Worm (Caenorhabditis elegans) whole organism, L2 larva: ENCODE results near the gene irld-47.

ENCODE experiments used
- C34F6.9 ChIP-seq: fragments of 150-350 bp; optimal IDR thresholded peaks from 2 replicates; lab custom pipeline; 2014; ENCODE audit warnings: missing biosample characterization, missing genetic modification characterization
- F13H6.1 ChIP-seq: sonication (generic microtip); optimal IDR thresholded peaks from 2 replicates; lab custom pipeline; 2016; ENCODE audit warnings: missing genetic modification characterization, missing compliant biosample characterization
- R02D3.7 ChIP-seq: fragments of 150-350 bp; optimal IDR thresholded peaks from 2 replicates; lab custom pipeline; 2014; ENCODE audit warnings: missing biosample characterization, missing genetic modification characterization
- ZK546.5 ChIP-seq: sonication (generic microtip); optimal IDR thresholded peaks from 2 replicates; lab custom pipeline; 2017; ENCODE audit warnings: missing biosample characterization, missing genetic modification characterization
- alr-1 ChIP-seq: fragments of 150-350 bp; optimal IDR thresholded peaks from 2 replicates; lab custom pipeline; 2014; ENCODE audit warnings: missing biosample characterization, missing genetic modification characterization
- ama-1 ChIP-seq: fragments of 150-350 bp; optimal IDR thresholded peaks from 2 replicates; lab custom pipeline; 2018; ENCODE audit warnings: inconsistent platforms
- blmp-1 ChIP-seq: sonication (generic microtip); optimal IDR thresholded peaks from 2 replicates; lab custom pipeline; 2017; ENCODE audit warnings: missing genetic modification characterization, mild to moderate bottlenecking, missing compliant biosample characterization, antibody characterized with exemption, moderate library complexity; ENCODE audit not compliant: insufficient read depth
- ceh-82 ChIP-seq: fragments of 150-350 bp; optimal IDR thresholded peaks from 2 replicates; lab custom pipeline; 2014; ENCODE audit warnings: missing biosample characterization, missing genetic modification characterization
- dmd-4 ChIP-seq: sonication (generic microtip); optimal IDR thresholded peaks from 2 replicates; lab custom pipeline; 2017; ENCODE audit warnings: missing biosample characterization, missing genetic modification characterization
- egl-27 ChIP-seq: sonication (generic microtip); optimal IDR thresholded peaks from 3 replicates; lab custom pipeline; 2017; ENCODE audit warnings: missing biosample characterization, missing genetic modification reagents, missing genetic modification characterization
- elt-3 ChIP-seq: sonication (generic microtip); optimal IDR thresholded peaks from 2 replicates; lab custom pipeline; 2017; ENCODE audit warnings: missing biosample characterization, missing genetic modification characterization
- fos-1 ChIP-seq: fragments of 150-350 bp; optimal IDR thresholded peaks from 2 replicates; lab custom pipeline; 2014; ENCODE audit warnings: missing biosample characterization, missing genetic modification characterization
- gmeb-1 ChIP-seq: fragments of 150-350 bp; optimal IDR thresholded peaks from 2 replicates; lab custom pipeline; 2014; ENCODE audit warnings: missing biosample characterization, missing genetic modification characterization
- lin-11 ChIP-seq: fragments of 150-350 bp; sonication (generic microtip); optimal IDR thresholded peaks from 2 replicates; lab custom pipeline; 2014; ENCODE audit warnings: missing biosample characterization, missing genetic modification characterization, inconsistent platforms, mixed read lengths
- lin-39 ChIP-seq: fragments of 150-350 bp; optimal IDR thresholded peaks from 2 replicates; lab custom pipeline; 2014; ENCODE audit warnings: missing biosample characterization, missing genetic modification reagents, missing genetic modification characterization
- lsy-2 ChIP-seq, 2 experiments: fragments of 150-350 bp in 1 of 2; sonication (generic microtip) in 1 of 2; optimal IDR thresholded peaks; 2 replicates each; lab custom pipeline; 2014 to 2017; ENCODE audit warnings: missing biosample characterization in 2 of 2, missing genetic modification characterization in 2 of 2
- mdl-1 ChIP-seq, 2 experiments: fragments of 150-350 bp in 1 of 2; sonication (generic microtip) in 1 of 2; optimal IDR thresholded peaks; 2 replicates each; lab custom pipeline; 2017; ENCODE audit warnings: missing biosample characterization in 2 of 2, missing genetic modification characterization in 2 of 2
- nhr-129 ChIP-seq: fragments of 150-350 bp; optimal IDR thresholded peaks from 2 replicates; lab custom pipeline; 2014; ENCODE audit warnings: missing biosample characterization, missing genetic modification characterization
- nhr-21 ChIP-seq: fragments of 150-350 bp; optimal IDR thresholded peaks from 2 replicates; lab custom pipeline; 2014; ENCODE audit warnings: missing biosample characterization, missing genetic modification characterization
- nhr-237 ChIP-seq: fragments of 150-350 bp; optimal IDR thresholded peaks from 2 replicates; lab custom pipeline; 2014; ENCODE audit warnings: missing biosample characterization, missing genetic modification characterization
- nhr-25 ChIP-seq: fragments of 150-350 bp; sonication (generic microtip); optimal IDR thresholded peaks from 3 replicates; lab custom pipeline; 2014; ENCODE audit warnings: missing biosample characterization, missing genetic modification characterization
- nhr-6 ChIP-seq: fragments of 150-350 bp; optimal IDR thresholded peaks from 2 replicates; lab custom pipeline; 2014; ENCODE audit warnings: missing biosample characterization, missing genetic modification characterization
- nhr-77 ChIP-seq: fragments of 150-350 bp; optimal IDR thresholded peaks from 2 replicates; lab custom pipeline; 2014; ENCODE audit warnings: missing biosample characterization, missing genetic modification characterization
- peb-1 ChIP-seq: fragments of 150-350 bp; optimal IDR thresholded peaks from 2 replicates; lab custom pipeline; 2014; ENCODE audit warnings: missing biosample characterization, missing genetic modification characterization
- sem-4 ChIP-seq: fragments of 150-350 bp; optimal IDR thresholded peaks from 2 replicates; lab custom pipeline; 2014; ENCODE audit warnings: missing biosample characterization, missing genetic modification reagents, missing genetic modification characterization
- sma-3 ChIP-seq: sonication (generic microtip); optimal IDR thresholded peaks from 2 replicates; lab custom pipeline; 2016; ENCODE audit warnings: missing genetic modification reagents, missing genetic modification characterization, missing compliant biosample characterization
- sma-9 ChIP-seq, 2 experiments: fragments of 150-350 bp in 1 of 2; sonication (generic microtip) in 1 of 2; optimal IDR thresholded peaks; 2 replicates each; lab custom pipeline; 2014 to 2016; ENCODE audit warnings: missing genetic modification characterization in 2 of 2, mild to moderate bottlenecking in 1 of 2, missing biosample characterization in 1 of 2, missing compliant biosample characterization in 1 of 2, missing genetic modification reagents in 1 of 2, moderate library complexity in 1 of 2
- snpc-4 ChIP-seq: fragments of 150-350 bp; optimal IDR thresholded peaks from 2 replicates; lab custom pipeline; 2014; ENCODE audit warnings: missing biosample characterization, missing genetic modification characterization
- unc-55 ChIP-seq: fragments of 150-350 bp; sonication (generic microtip); optimal IDR thresholded peaks from 3 replicates; lab custom pipeline; 2014; ENCODE audit warnings: missing biosample characterization, missing genetic modification reagents, missing genetic modification characterization
- zag-1 ChIP-seq: fragments of 150-350 bp; optimal IDR thresholded peaks from 2 replicates; lab custom pipeline; 2014; ENCODE audit warnings: missing biosample characterization, missing genetic modification characterization
- ztf-1 ChIP-seq: fragments of 200-800 bp; sonication (Bioruptor generic); conservative IDR thresholded peaks from 2 replicates; pipeline ENCODE4 v1.3.6; 2022; ENCODE audit warnings: missing genetic modification characterization, missing compliant biosample characterization
- ztf-11 ChIP-seq: sonication (generic microtip); optimal IDR thresholded peaks from 2 replicates; lab custom pipeline; 2017; ENCODE audit warnings: missing biosample characterization, missing genetic modification characterization
- ztf-4 ChIP-seq: fragments of 150-350 bp; optimal IDR thresholded peaks from 2 replicates; lab custom pipeline; 2014; ENCODE audit warnings: missing biosample characterization, missing genetic modification characterization

The irld-47 gene

DNA sequence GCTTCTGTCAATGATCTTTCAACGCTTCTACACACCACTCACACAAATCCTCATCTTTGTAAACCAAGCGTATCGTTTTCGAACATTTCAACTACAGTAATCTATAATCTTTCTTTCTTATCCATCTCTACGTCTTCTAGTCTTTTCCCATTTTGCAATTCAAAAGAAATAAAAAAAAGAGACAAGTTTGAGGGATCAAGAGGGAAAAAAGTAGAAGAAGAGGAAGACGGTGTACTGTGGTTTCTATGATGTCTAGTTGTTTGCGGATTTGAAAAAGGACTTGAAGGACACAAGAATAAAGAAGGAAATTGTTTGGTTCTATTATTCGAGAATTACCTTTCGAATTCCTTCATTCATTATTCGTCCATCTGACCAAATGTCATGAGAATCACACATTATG is 29.8 kb downstream of the irld-47 start:
- TF ChIP-seq dmd-4 (no peak), nhr-25 (peak; percentile 32)

DNA sequence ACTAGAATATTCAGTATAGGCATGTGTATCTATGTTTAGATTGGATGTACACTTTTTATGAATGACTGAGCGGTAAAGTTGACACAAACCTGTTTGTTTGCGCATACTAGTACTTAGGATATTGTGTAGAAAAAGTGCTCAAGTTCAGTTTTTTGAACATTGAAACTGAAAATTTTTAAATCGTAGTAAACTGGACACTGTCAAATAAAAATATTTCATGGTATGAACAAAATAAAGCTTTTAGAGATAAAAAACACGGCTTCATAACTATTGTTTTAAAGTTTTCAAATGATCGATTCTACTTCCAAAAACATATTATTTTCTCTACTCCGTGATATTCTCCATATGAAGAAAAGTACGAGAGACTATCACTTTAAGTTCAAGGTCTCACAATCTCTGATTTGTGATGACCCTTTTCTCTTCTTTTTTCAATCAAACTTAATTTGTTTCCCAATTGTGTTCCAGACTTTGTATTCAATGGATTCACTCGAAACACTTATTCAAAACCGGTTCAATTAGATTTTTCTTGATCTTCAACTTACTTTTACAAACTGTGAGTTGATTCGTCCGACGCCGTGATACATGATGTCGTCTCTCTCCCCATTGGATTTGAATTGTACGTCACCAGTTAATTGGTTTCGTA is 30.8 kb downstream of the irld-47 start:
- TF ChIP-seq nhr-25: peak; percentile 66
- TF ChIP-seq sma-3: peak; percentile 58
- TF ChIP-seq sma-9 (GFP tag; optimal IDR thresholded peaks at IDR 0.05; lab: Kevin White, UChicago): peak; percentile 36
- no peak for TF ChIP-seq sma-9 (tag; optimal IDR thresholded peaks at IDR 0.05; lab: Kevin White, UChicago)
- peak; percentile 4 for TF ChIP-seq nhr-21 (tag; lab: Kevin White, UChicago)
- TF ChIP-seq snpc-4 (tag; lab: Kevin White, UChicago): no peak

DNA sequence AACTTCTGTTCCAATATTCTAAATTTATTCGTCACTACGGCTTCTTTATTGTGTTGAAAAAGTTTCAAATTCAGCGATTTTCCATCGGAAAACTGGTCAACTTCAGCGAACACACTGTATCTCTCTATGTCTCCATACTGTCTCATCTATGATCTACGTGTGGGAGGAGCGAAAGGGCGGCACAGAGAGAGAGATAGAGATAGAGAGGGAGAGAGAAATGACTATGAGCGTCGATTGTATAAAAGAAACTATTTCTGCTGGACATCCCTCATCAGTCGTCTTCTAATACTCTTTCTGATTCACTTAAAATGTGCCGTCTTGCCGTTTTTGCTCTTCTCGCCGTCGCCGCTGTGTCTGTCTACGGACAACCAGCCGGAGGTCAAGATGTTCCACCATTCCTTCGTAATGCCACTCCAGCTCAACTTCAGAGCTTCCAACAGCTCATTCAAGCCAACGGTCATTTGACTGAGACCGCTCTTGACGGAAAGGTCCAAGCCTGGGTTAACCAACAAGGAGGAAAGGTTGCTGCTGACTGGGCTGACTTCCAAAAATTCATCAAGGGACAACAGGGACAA is 31.9 kb downstream of the irld-47 start, which contains the start of gene srlf-1:
Gene srlf-1 (plus strand): TSS at position 268 of the 575 bp plus-strand sequence.
- TF ChIP-seq nhr-25 (peak; percentile 18), nhr-21 (tag; lab: Kevin White, UChicago) (peak; percentile 13), sma-3 (peak; percentile 65), sem-4 (tag; lab: Kevin White, UChicago) (no peak), ama-1 (lab: Kevin White, UChicago) (peak; percentile 83), blmp-1 (tag; lab: Kevin White, UChicago) (peak; percentile 31), ztf-1 (GFP tag; lab: Robert Waterston, UW) (no peak), sma-9 (GFP tag; optimal IDR thresholded peaks at IDR 0.05; lab: Kevin White, UChicago) (peak; percentile 68), sma-9 (tag; optimal IDR thresholded peaks at IDR 0.05; lab: Kevin White, UChicago) (no peak), nhr-77 (tag; lab: Kevin White, UChicago) (no peak)

DNA sequence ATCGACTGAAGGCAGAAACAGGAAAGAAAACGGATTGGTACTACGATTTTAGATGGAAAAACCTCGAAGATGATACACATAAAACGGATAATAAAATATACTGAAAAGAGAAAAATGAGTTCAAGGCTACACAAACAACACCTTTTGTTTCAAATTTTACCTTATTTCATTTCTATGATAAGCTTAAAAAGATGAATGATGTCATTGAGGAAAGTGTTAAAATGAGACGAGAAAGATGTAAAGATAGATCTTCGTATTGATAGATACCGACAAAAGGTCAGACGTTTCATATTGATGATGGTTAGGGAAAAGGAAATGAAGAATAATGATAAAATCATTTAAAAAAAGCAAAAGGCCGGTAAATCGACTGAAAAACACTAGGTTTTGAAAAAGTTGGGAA is 32.7 kb downstream of the irld-47 start:
- TF ChIP-seq mdl-1 (tag; optimal IDR thresholded peaks at IDR 0.05; lab: Kevin White, UChicago) (no peak), nhr-237 (tag; lab: Kevin White, UChicago) (no peak), sma-3 (no peak), nhr-25 (peak; percentile 58), nhr-21 (tag; lab: Kevin White, UChicago) (peak; percentile 33), F13H6.1 (tag; lab: Kevin White, UChicago) (no peak), fos-1 (peak; percentile 20), egl-27 (tag; lab: Kevin White, UChicago) (peak; percentile 37), ZK546.5 (tag; lab: Kevin White, UChicago) (no peak)

DNA sequence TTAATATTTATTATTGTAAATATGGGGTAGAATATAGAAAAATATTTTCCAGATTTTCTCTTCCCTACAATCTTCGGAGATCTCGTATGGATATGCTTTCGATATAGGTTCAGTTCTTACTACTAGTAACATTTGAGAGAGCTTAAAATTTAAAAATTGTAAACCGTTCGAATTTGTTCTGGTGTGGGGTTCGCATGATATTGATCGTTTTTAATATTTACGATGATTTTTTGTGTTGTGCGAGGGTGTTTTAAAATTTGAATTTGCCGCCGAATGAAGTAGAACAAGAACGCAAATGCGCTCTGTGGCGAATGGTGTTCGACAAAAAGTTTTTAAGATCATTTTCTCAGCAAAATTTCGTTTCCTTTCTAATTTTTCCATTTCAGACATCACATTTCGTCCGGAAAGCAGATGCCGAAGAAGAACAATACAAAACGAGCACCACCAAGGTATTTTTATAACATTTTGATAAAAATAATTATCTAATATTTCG is 38.8 kb downstream of the irld-47 start, which contains the start of gene skr-17:
Gene skr-17 (plus strand): TSS at position 51 of the 493 bp plus-strand sequence.
- no peak for TF ChIP-seq egl-27 (tag; lab: Kevin White, UChicago)

DNA sequence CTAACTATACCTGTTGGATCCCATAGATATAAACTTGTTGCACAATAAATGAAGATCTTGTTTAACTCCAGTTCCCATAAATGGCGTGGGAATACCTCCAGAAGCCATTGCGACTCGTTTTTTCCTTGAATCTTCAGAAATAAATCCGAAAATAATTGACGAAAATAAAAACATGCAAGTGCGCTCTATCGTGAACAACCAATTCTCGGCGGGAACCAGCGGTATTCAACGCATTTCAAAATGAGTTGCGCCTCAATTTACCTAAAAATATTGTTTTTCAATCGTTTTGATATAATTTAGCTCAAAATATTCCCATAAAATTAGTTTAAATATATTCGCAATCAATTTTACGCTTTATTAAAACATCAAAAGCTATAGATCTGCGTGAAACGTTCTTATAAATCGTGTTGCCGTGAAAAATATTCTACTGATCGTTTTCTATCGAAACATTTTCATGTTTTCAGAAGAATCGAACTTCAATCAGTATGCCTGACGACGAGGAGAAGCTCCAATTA is 41.2 kb downstream of the irld-47 start, which contains the start of the genes snpc-1.1 and spdl-1:
Gene snpc-1.1 (minus strand): TSS at position 200 of the 515 bp plus-strand sequence.
Gene spdl-1 (plus strand): TSS at position 465 of the 515 bp plus-strand sequence.
- TF ChIP-seq lsy-2 (tag; optimal IDR thresholded peaks at IDR 0.05; lab: Kevin White, UChicago) (peak in 1 of 2 experiments; percentile 0), peb-1 (no peak), nhr-129 (tag; lab: Kevin White, UChicago) (peak; percentile 47), nhr-6 (tag; lab: Kevin White, UChicago) (no peak), C34F6.9 (tag; lab: Kevin White, UChicago) (peak; percentile 55), R02D3.7 (tag; lab: Kevin White, UChicago) (no peak), gmeb-1 (tag; lab: Kevin White, UChicago) (peak; percentile 50), unc-55 (no peak)

DNA sequence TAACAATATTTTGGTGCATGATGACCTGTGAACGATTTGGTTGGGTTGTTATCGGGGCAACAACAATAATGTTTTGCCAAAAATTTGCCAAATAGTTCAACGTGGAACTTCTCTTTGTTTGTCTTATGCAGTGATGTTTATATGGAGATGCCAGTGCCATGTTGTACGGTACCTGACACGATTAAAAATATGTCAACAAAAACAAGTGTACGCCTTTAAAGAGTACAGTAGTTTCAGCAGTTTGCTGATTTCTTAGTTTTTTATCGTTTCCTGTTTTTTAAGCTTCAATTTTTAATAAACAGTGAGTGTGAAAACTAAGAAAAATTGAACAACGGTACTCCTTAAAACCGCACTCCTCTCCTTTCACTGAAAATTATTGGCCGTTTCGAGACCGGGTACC is 44.1 kb downstream of the irld-47 start:
- TF ChIP-seq peb-1: no peak
- no peak for TF ChIP-seq ztf-11 (tag; lab: Kevin White, UChicago)
- TF ChIP-seq nhr-21 (tag; lab: Kevin White, UChicago): no peak
- TF ChIP-seq sem-4 (tag; lab: Kevin White, UChicago): no peak
- no peak for TF ChIP-seq R02D3.7 (tag; lab: Kevin White, UChicago)
- no peak for TF ChIP-seq nhr-6 (tag; lab: Kevin White, UChicago)
- TF ChIP-seq ztf-4 (tag; lab: Kevin White, UChicago): no peak
- no peak for TF ChIP-seq lin-11
- no peak for TF ChIP-seq elt-3
- TF ChIP-seq zag-1 (tag; lab: Kevin White, UChicago): no peak
- TF ChIP-seq fos-1: no peak
- no peak for TF ChIP-seq ceh-82 (tag; lab: Kevin White, UChicago)
- TF ChIP-seq ZK546.5 (tag; lab: Kevin White, UChicago): no peak
- TF ChIP-seq lin-39 (tag; lab: Kevin White, UChicago): no peak
- no peak for TF ChIP-seq alr-1 (tag; lab: Kevin White, UChicago)
- TF ChIP-seq nhr-129 (tag; lab: Kevin White, UChicago): no peak
- no peak for TF ChIP-seq dmd-4
- TF ChIP-seq, all 48 proteins: peak for 0
